Fruit fly (Drosophila melanogaster): ENCODE data around the gene beat-Vc.

dm6 chr3R:12718536-12719033, 64.4 kb downstream of the beat-Vc start:
- TF ChIP-seq CG7101 (tag; optimal IDR thresholded peaks at IDR 0.05) (no peak), pad (GFP tag; optimal IDR thresholded peaks at IDR 0.05) (no peak), CG1620 (GFP tag; optimal IDR thresholded peaks at IDR 0.05) (no peak), tj (GFP tag; optimal IDR thresholded peaks at IDR 0.05) (no peak), CG5204 (GFP tag; optimal IDR thresholded peaks at IDR 0.05) (no peak), cic (GFP tag; optimal IDR thresholded peaks at IDR 0.05) (no peak), CG14711 (tag; optimal IDR thresholded peaks at IDR 0.05) (no peak)
